Fruit fly (Drosophila melanogaster): ENCODE data around the gene Saf-B.

The Saf-B gene

DNA sequence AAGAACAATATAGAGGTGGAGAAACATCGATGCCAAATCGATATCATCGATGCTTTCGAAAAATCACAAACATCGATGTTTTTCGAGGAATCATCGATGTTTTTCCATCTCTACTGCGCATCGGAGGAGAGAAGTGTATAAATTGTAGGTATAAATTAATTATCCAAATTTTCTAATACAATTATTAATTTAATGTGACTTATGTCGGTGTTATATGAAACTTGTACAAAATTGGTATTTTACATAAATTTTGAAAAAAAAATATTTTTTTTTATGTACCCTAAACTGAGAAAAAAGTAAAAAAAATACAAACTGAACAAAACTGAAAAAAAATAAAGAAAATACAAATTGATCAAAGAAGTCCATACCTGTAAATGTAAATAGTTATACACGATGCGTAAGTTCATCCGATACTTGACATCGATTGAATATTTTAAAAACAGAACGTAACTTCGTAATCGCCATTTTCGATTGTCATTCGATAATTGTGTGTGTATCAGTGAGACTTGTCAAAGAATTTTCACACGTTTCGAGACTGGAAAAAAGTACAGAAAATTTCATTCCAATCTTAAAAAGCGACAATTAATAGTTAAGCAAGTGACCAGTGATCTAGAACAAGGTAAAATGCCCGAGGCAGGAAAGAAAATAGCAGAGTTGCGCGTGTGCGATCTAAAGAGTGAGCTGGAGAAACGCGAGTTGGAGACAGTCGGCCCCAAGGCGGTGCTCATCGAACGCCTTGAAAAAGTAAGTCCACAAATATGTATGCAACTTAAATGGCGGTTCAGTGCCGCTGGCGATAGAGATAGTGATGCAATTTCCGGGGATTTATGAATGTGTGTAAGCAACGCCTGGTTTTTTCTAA lies at the start of gene Saf-B, which contains the start of gene CG5808 (continued):
- TF ChIP-seq CG6272 (GFP tag; IDR thresholded peaks at IDR 0.05) (no peak), jing (GFP tag; optimal IDR thresholded peaks at IDR 0.05) (no peak), CG15514 (GFP tag; optimal IDR thresholded peaks at IDR 0.05) (peak; percentile 41), tna (GFP tag; IDR thresholded peaks at IDR 0.05; ENCODE audit: partially characterized antibody) (peak; percentile 83), CG2120 (GFP tag; optimal IDR thresholded peaks at IDR 0.05) (peak; percentile 22), CG7372 (GFP tag; IDR thresholded peaks at IDR 0.05) (no peak), chn (GFP tag; optimal IDR thresholded peaks at IDR 0.05) (no peak), crp (GFP tag; optimal IDR thresholded peaks at IDR 0.05) (peak in 1 of 2 experiments; percentile 37), CG32767 (GFP tag; IDR thresholded peaks at IDR 0.05) (peak; percentile 81; the same call in 1 of the 2 replicates), C15 (GFP tag; IDR thresholded peaks at IDR 0.05) (no peak), GATAe (GFP tag; conservative IDR thresholded peaks at IDR 0.05) (no peak), CG43689 (GFP tag; IDR thresholded peaks at IDR 0.05) (no peak), CG18619 (GFP tag; optimal IDR thresholded peaks at IDR 0.05) (no peak), Hmr (GFP tag; optimal IDR thresholded peaks at IDR 0.05) (no peak), nom (GFP tag; optimal IDR thresholded peaks at IDR 0.05) (no peak), Dp (GFP tag; optimal IDR thresholded peaks at IDR 0.05) (peak; percentile 18), CG17912 (GFP tag; optimal IDR thresholded peaks at IDR 0.05) (no peak), shn (GFP tag; optimal IDR thresholded peaks at IDR 0.05) (no peak), Xbp1 (GFP tag; optimal IDR thresholded peaks at IDR 0.05) (peak; percentile 39), CG5245 (GFP tag; optimal IDR thresholded peaks at IDR 0.05) (peak; percentile 57), ssp (GFP tag; IDR thresholded peaks at IDR 0.05) (peak; percentile 66), CG16813 (GFP tag; IDR thresholded peaks at IDR 0.05; ENCODE audit: partially characterized antibody) (peak; percentile 90), nmo (GFP tag; optimal IDR thresholded peaks at IDR 0.05) (peak; percentile 85), Gug (GFP tag; IDR thresholded peaks at IDR 0.05) (no peak), HLH4C (GFP tag; IDR thresholded peaks at IDR 0.05; ENCODE audit: partially characterized antibody) (peak; percentile 95), Dref (GFP tag; IDR thresholded peaks at IDR 0.05) (peak; percentile 82), hbn (GFP tag; IDR thresholded peaks at IDR 0.05; ENCODE audit: partially characterized antibody) (peak; percentile 67), tap (tag; optimal IDR thresholded peaks at IDR 0.05) (no peak), zen2 (GFP tag; IDR thresholded peaks at IDR 0.05; ENCODE audit: partially characterized antibody) (peak; percentile 69), zen (tag; optimal IDR thresholded peaks at IDR 0.05) (peak; percentile 32), Spps (tag; optimal IDR thresholded peaks at IDR 0.05) (peak; percentile 8), H15 (GFP tag; IDR thresholded peaks at IDR 0.05) (no peak), ems (GFP tag; optimal IDR thresholded peaks at IDR 0.05) (no peak), peb (GFP tag; IDR thresholded peaks at IDR 0.05) (no peak), CG15011 (GFP tag; optimal IDR thresholded peaks at IDR 0.05) (no peak), CkIIα-i1 (GFP tag; IDR thresholded peaks at IDR 0.05) (peak; percentile 72), CG13424 (tag; optimal IDR thresholded peaks at IDR 0.05) (peak; percentile 30), run (tag; optimal IDR thresholded peaks at IDR 0.05) (no peak), CG18764 (GFP tag; optimal IDR thresholded peaks at IDR 0.05) (no peak), jumu (GFP tag; optimal IDR thresholded peaks at IDR 0.05) (no peak), CG30403 (GFP tag; optimal IDR thresholded peaks at IDR 0.05) (peak; percentile 57), Med (GFP tag) (peak; percentile 78), NC2α (GFP tag; optimal IDR thresholded peaks at IDR 0.05) (no peak), CG1529 (GFP tag; optimal IDR thresholded peaks at IDR 0.05) (no peak), CG2116 (GFP tag; optimal IDR thresholded peaks at IDR 0.05) (peak; percentile 79), MESR4 (GFP tag; optimal IDR thresholded peaks at IDR 0.05) (peak; percentile 98), dan (GFP tag; IDR thresholded peaks at IDR 0.05) (no peak), Trl (optimal IDR thresholded peaks at IDR 0.05) (no peak), Trl (GFP tag; optimal IDR thresholded peaks at IDR 0.05) (no peak)

Measured in whole organism, embryonic.